Worm (Caenorhabditis elegans) whole organism, L4 larva: ENCODE measurements around the gene W04H10.6.
"Not testable (repeated sequence)": the region's sequence is repeated elsewhere in the genome, so short reads cannot be mapped to it uniquely, and the experiment has no call there.

Experiments used
- F26F4.8 ChIP-seq: fragments of 200-800 bp; sonication (Bioruptor generic); conservative IDR thresholded peaks from 2 replicates; pipeline ENCODE4 v1.3.6; 2022; ENCODE audit warnings: missing genetic modification characterization, missing compliant biosample characterization
- R02D3.7 ChIP-seq: fragments of 150-350 bp; sonication (generic microtip); optimal IDR thresholded peaks from 3 replicates; lab custom pipeline; 2014; ENCODE audit warnings: missing biosample characterization, missing genetic modification characterization
- T26A8.4 ChIP-seq: fragments of 200-800 bp; sonication (Bioruptor generic); IDR thresholded peaks from 2 replicates; pipeline ENCODE4 v1.3.6; 2022; ENCODE audit warnings: missing genetic modification characterization, missing compliant biosample characterization
- Y105C5A.15 ChIP-seq: fragments of 200-800 bp; sonication (Bioruptor generic); IDR thresholded peaks from 2 replicates; pipeline ENCODE4 v1.3.6; 2022; ENCODE audit warnings: missing genetic modification characterization, missing compliant biosample characterization
- Y48G9A.11 ChIP-seq: fragments of 200-800 bp; sonication (Bioruptor generic); IDR thresholded peaks from 2 replicates; pipeline ENCODE4 v1.3.6; 2022; ENCODE audit warnings: missing genetic modification reagents, missing genetic modification characterization, missing compliant biosample characterization
- Y75B8A.6 ChIP-seq: fragments of 200-800 bp; sonication (Bioruptor generic); IDR thresholded peaks from 2 replicates; pipeline ENCODE4 v1.3.6; 2022; ENCODE audit warnings: missing genetic modification reagents, missing genetic modification characterization, missing compliant biosample characterization
- ZK337.2 ChIP-seq: fragments of 200-800 bp; sonication (Bioruptor generic); IDR thresholded peaks from 2 replicates; pipeline ENCODE4 v1.3.6; 2022; ENCODE audit warnings: missing genetic modification reagents, missing genetic modification characterization, missing compliant biosample characterization
- ZK546.5 ChIP-seq, 2 experiments: sonication (generic microtip); optimal IDR thresholded peaks; 2 replicates each; lab custom pipeline; 2017; ENCODE audit warnings: missing biosample characterization in 2 of 2, missing genetic modification characterization in 2 of 2
- aha-1 ChIP-seq: fragments of 150-350 bp; peaks from one replicate; lab custom pipeline; 2014; ENCODE audit warnings: missing biosample characterization, missing genetic modification characterization
- attf-4 ChIP-seq: sonication (generic microtip); optimal IDR thresholded peaks from 3 replicates; lab custom pipeline; 2017; ENCODE audit warnings: missing biosample characterization, missing genetic modification characterization
- ceh-82 ChIP-seq: sonication (generic microtip); optimal IDR thresholded peaks from 2 replicates; lab custom pipeline; 2017; ENCODE audit warnings: missing biosample characterization, missing genetic modification characterization
- daf-16 ChIP-seq, 3 experiments: sonication (generic microtip); optimal IDR thresholded peaks; 2 replicates each; lab custom pipeline; 2016 to 2017; ENCODE audit warnings: missing genetic modification characterization in 3 of 3, missing genetic modification reagents in 3 of 3, mild to moderate bottlenecking in 2 of 3, missing compliant biosample characterization in 2 of 3, missing biosample characterization in 1 of 3, moderate library complexity in 1 of 3
- dpl-1 ChIP-seq: fragments of 150-350 bp; optimal IDR thresholded peaks from 2 replicates; lab custom pipeline; 2014; ENCODE audit warnings: missing biosample characterization, missing genetic modification reagents, missing genetic modification characterization
- dve-1 ChIP-seq: sonication (generic microtip); optimal IDR thresholded peaks from 2 replicates; lab custom pipeline; 2017; ENCODE audit warnings: antibody characterized with exemption, mild to moderate bottlenecking, missing genetic modification characterization, missing compliant biosample characterization; ENCODE audit not compliant: insufficient read depth
- egl-27 ChIP-seq: sonication (generic microtip); optimal IDR thresholded peaks from 3 replicates; lab custom pipeline; 2017; ENCODE audit warnings: missing biosample characterization, missing genetic modification reagents, missing genetic modification characterization
- fkh-10 ChIP-seq: fragments of 150-350 bp; optimal IDR thresholded peaks from 2 replicates; lab custom pipeline; 2014; ENCODE audit warnings: missing biosample characterization, missing genetic modification reagents, missing genetic modification characterization
- gei-8 ChIP-seq: fragments of 200-800 bp; sonication (Bioruptor generic); optimal IDR thresholded peaks from 2 replicates; lab custom pipeline; 2018; ENCODE audit warnings: mild to moderate bottlenecking, missing genetic modification characterization, missing compliant biosample characterization
- hif-1 ChIP-seq, 2 experiments: sonication (generic microtip); optimal IDR thresholded peaks; 2 replicates each; lab custom pipeline; 2016 to 2017; ENCODE audit warnings: missing compliant biosample characterization in 2 of 2, missing genetic modification characterization in 2 of 2, missing genetic modification reagents in 2 of 2, missing genotype in 2 of 2, mild to moderate bottlenecking in 1 of 2
- hlh-11 ChIP-seq: fragments of 200-800 bp; sonication (Bioruptor generic); optimal IDR thresholded peaks from 2 replicates; lab custom pipeline; 2018; ENCODE audit warnings: mild to moderate bottlenecking, missing genetic modification characterization, missing compliant biosample characterization
- hlh-30 ChIP-seq: sonication (generic microtip); optimal IDR thresholded peaks from 2 replicates; lab custom pipeline; 2017; ENCODE audit warnings: antibody characterized with exemption, mild to moderate bottlenecking, missing genetic modification characterization, missing compliant biosample characterization; ENCODE audit not compliant: insufficient read depth
- hmg-1.1 ChIP-seq: fragments of 200-800 bp; sonication (Bioruptor generic); IDR thresholded peaks from 2 replicates; pipeline ENCODE4 v1.3.6; 2022; ENCODE audit warnings: missing genetic modification reagents, missing genetic modification characterization, missing compliant biosample characterization
- lin-13 ChIP-seq: fragments of 150-350 bp; optimal IDR thresholded peaks from 2 replicates; lab custom pipeline; 2014; ENCODE audit warnings: missing biosample characterization, missing genetic modification reagents, missing genetic modification characterization
- lin-15B ChIP-seq: fragments of 150-350 bp; sonication (generic microtip); optimal IDR thresholded peaks from 3 replicates; lab custom pipeline; 2014; ENCODE audit warnings: missing biosample characterization, missing genetic modification characterization
- lin-39 ChIP-seq: fragments of 150-350 bp; optimal IDR thresholded peaks from 2 replicates; lab custom pipeline; 2014; ENCODE audit warnings: missing biosample characterization, missing genetic modification reagents, missing genetic modification characterization
- lir-3 ChIP-seq: sonication (generic microtip); optimal IDR thresholded peaks from 2 replicates; lab custom pipeline; 2016; ENCODE audit warnings: mild to moderate bottlenecking, missing genetic modification characterization, missing compliant biosample characterization
- lsy-2 ChIP-seq, 2 experiments: fragments of 150-350 bp in 1 of 2; sonication (generic microtip) in 1 of 2; optimal IDR thresholded peaks; 2 replicates each; lab custom pipeline; 2014 to 2017; ENCODE audit warnings: missing biosample characterization in 2 of 2, missing genetic modification characterization in 2 of 2
- mdl-1 ChIP-seq, 2 experiments: fragments of 150-350 bp in 1 of 2; sonication (generic microtip) in 1 of 2; optimal IDR thresholded peaks; 2 replicates each; lab custom pipeline; 2014 to 2017; ENCODE audit warnings: missing biosample characterization in 2 of 2, missing genetic modification characterization in 2 of 2
- mep-1 ChIP-seq: fragments of 150-350 bp; sonication (generic microtip); optimal IDR thresholded peaks from 3 replicates; lab custom pipeline; 2014; ENCODE audit warnings: missing biosample characterization, missing genetic modification characterization
- nhr-237 ChIP-seq: sonication (generic microtip); optimal IDR thresholded peaks from 2 replicates; lab custom pipeline; 2017; ENCODE audit warnings: missing biosample characterization, missing genetic modification characterization
- nhr-28 ChIP-seq: fragments of 150-350 bp; optimal IDR thresholded peaks from 2 replicates; lab custom pipeline; 2014; ENCODE audit warnings: missing biosample characterization, missing genetic modification characterization
- nhr-41 ChIP-seq: fragments of 200-800 bp; sonication (Bioruptor generic); IDR thresholded peaks from 2 replicates; pipeline ENCODE4 v1.3.6; 2022; ENCODE audit warnings: missing genetic modification reagents, missing genetic modification characterization, missing compliant biosample characterization
- nhr-77 ChIP-seq: fragments of 150-350 bp; optimal IDR thresholded peaks from 2 replicates; lab custom pipeline; 2014; ENCODE audit warnings: missing biosample characterization, missing genetic modification characterization
- pha-4 ChIP-seq, 2 experiments: fragments of 150-350 bp in 1 of 2; fragments of 200-800 bp in 1 of 2; sonication (Bioruptor generic) in 1 of 2; IDR thresholded peaks in 1 of 2; optimal IDR thresholded peaks in 1 of 2; 2 replicates each; pipeline versions ENCODE4 v1.3.6 to Lab custom; 2014 to 2022; ENCODE audit warnings: missing genetic modification characterization in 2 of 2, missing genetic modification reagents in 2 of 2, missing biosample characterization in 1 of 2, missing compliant biosample characterization in 1 of 2
- php-3 ChIP-seq: fragments of 200-800 bp; sonication (Bioruptor generic); IDR thresholded peaks from 2 replicates; pipeline ENCODE4 v1.3.6; 2022; ENCODE audit warnings: missing genetic modification reagents, missing genetic modification characterization, missing compliant biosample characterization
- unc-62 ChIP-seq, 3 experiments: fragments of 150-350 bp in 1 of 3; sonication (generic microtip); optimal IDR thresholded peaks in 2 of 3; peaks in 1 of 3; 1 replicate in 1 of 3; 2 replicates in 2 of 3; lab custom pipeline; 2014 to 2017; ENCODE audit warnings: missing biosample characterization in 3 of 3, missing genetic modification characterization in 3 of 3, missing genetic modification reagents in 3 of 3, missing genotype in 1 of 3
- zfp-3 ChIP-seq: fragments of 200-800 bp; sonication (Bioruptor generic); conservative IDR thresholded peaks from 2 replicates; pipeline ENCODE4 v1.3.6; 2022; ENCODE audit warnings: missing genetic modification reagents, missing genetic modification characterization, missing compliant biosample characterization
- zip-11 ChIP-seq: fragments of 200-800 bp; sonication (Bioruptor generic); IDR thresholded peaks from 2 replicates; pipeline ENCODE4 v1.3.6; 2022; ENCODE audit warnings: missing genetic modification characterization, missing compliant biosample characterization
- ztf-7 ChIP-seq: fragments of 150-350 bp; optimal IDR thresholded peaks from 2 replicates; lab custom pipeline; 2014; ENCODE audit warnings: missing biosample characterization, missing genetic modification characterization

W04H10.6 gene

ce11 chrII:612361-612760, 4.1 kb upstream of the W04H10.6 start, which contains the start of gene clec-118:
Gene clec-118, minus strand, starts transcription at chrII:612461.
- TF ChIP-seq fkh-10; egl-27 (tag; lab: Kevin White, UChicago); nhr-77: not testable (repeated sequence)

DNA sequence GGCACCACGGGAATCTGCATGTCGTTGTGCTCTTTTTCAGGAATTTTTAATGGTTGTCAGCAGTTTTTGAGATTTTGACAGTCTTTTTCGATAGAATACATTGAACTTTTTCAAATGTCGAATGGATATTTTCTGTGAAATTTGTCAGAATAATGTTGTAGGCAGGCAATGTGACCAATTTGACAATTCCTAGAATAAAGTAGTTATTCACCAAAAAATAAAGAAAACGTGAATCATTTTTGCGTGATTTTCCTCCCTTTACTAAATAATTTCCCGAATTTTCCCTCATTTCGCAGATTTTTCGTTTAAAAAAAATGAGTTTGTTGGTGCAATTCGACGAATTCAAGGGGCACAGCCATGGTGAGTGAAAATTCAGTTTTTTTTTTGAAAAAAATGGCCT, 516 bp upstream of the W04H10.6 start, which contains the start of gene W04H10.1:
Gene W04H10.1 (plus strand): TSS at position 301 of the 400 bp plus-strand sequence.
- no peak for TF ChIP-seq ztf-7
- no peak for TF ChIP-seq daf-16 (GFP tag; optimal IDR thresholded peaks at IDR 0.05; lab: Kevin White, UChicago)
- no peak for TF ChIP-seq daf-16 (tag; optimal IDR thresholded peaks at IDR 0.05; lab: Kevin White, UChicago)
- TF ChIP-seq zfp-3 (GFP tag; lab: Robert Waterston, UW) = no peak
- no peak for TF ChIP-seq php-3
- TF ChIP-seq Y105C5A.15 = no peak
- no peak for TF ChIP-seq F26F4.8 (GFP tag; lab: Robert Waterston, UW)

- TF ChIP-seq nhr-237 (tag; lab: Kevin White, UChicago) (no peak), attf-4 (no peak), gei-8 (no peak), T26A8.4 (no peak)
These were observed 2.2 kb downstream of the W04H10.6 start, which contains the start of gene W04H10.5 for ce11 chrII:606033-606432. Gene W04H10.5, plus strand, starts transcription at chrII:606333.

DNA sequence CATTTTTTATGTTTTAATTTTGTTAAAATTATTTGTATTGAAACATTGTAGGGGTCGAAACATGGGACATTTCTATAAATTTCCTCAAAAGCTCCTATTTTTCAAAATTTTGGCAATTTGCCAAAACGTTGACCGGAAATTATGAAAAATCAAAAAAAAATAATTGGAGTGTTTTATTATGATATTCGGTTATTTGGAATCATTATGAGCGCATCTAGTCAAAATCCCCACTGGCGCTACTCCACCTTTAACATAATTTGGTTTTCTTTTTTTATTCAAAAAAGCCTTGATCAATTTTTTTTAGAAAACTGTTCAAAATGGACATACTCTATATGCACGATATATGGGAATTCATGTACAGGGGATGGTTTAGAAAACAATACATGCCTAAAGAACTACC, 3.0 kb downstream of the W04H10.6 start, which contains the start of gene W04H10.2:
Gene W04H10.2 (plus strand): TSS at position 301 of the 400 bp plus-strand sequence.
- no peak for TF ChIP-seq nhr-41 (GFP tag; lab: Robert Waterston, UW)
- TF ChIP-seq lir-3 (tag; lab: Kevin White, UChicago) = no peak
- TF ChIP-seq ZK337.2 (GFP tag; lab: Robert Waterston, UW) = no peak
- no peak for TF ChIP-seq pha-4 (GFP tag; IDR thresholded peaks at IDR 0.05; lab: Robert Waterston, UW)
- TF ChIP-seq pha-4 (tag; optimal IDR thresholded peaks at IDR 0.05; lab: Kevin White, UChicago) = no peak
- TF ChIP-seq hif-1 (tag; optimal IDR thresholded peaks at IDR 0.05; lab: Kevin White, UChicago) = no peak
- TF ChIP-seq ZK546.5 (tag; optimal IDR thresholded peaks at IDR 0.05; lab: Kevin White, UChicago) = no peak
- no peak for TF ChIP-seq unc-62 (GFP tag; optimal IDR thresholded peaks at IDR 0.05 in 1 of 2; lab: Kevin White, UChicago)
- TF ChIP-seq unc-62 (tag; optimal IDR thresholded peaks at IDR 0.05; lab: Kevin White, UChicago) = no peak
- TF ChIP-seq, all 104 proteins: peak for 0

- TF ChIP-seq mep-1 (tag; lab: Kevin White, UChicago) (peak; percentile 72), lin-13 (GFP tag; lab: Kevin White, UChicago) (peak; percentile 55), lin-39 (tag; lab: Kevin White, UChicago) (no peak), hmg-1.1 (GFP tag; lab: Robert Waterston, UW) (no peak), hlh-11 (tag; lab: Kevin White, UChicago) (peak; percentile 88), Y48G9A.11 (GFP tag; lab: Robert Waterston, UW) (no peak), dve-1 (tag; lab: Kevin White, UChicago) (peak; percentile 45), aha-1 (peak; percentile 89), Y75B8A.6 (no peak), zip-11 (no peak), R02D3.7 (tag; lab: Kevin White, UChicago) (no peak), ceh-82 (tag; lab: Kevin White, UChicago) (no peak), dpl-1 (GFP tag; lab: Kevin White, UChicago) (peak; percentile 19), lsy-2 (tag; optimal IDR thresholded peaks at IDR 0.05; lab: Kevin White, UChicago) (peak in 1 of 2 experiments; percentile 68), lin-15B (tag; lab: Kevin White, UChicago) (no peak), mdl-1 (tag; optimal IDR thresholded peaks at IDR 0.05; lab: Kevin White, UChicago) (peak in 1 of 2 experiments; percentile 80), hlh-30 (tag; lab: Kevin White, UChicago) (peak; percentile 94), nhr-28 (tag; lab: Kevin White, UChicago) (peak; percentile 61), unc-62 (GFP tag; optimal IDR thresholded peaks at IDR 0.05 in 1 of 2; lab: Kevin White, UChicago) (peak in 1 of 2 experiments; percentile 96), unc-62 (tag; optimal IDR thresholded peaks at IDR 0.05; lab: Kevin White, UChicago) (no peak)
These were observed 5.3 kb downstream of the W04H10.6 start for ce11 chrII:602969-603368.
